Worm (Caenorhabditis elegans): ENCODE measurements around the gene K02D10.8.

K02D10.8 gene

ce11 chrIII:8791235-8791634 lies 5.1 kb downstream of the K02D10.8 start, which contains the start of the genes zfp-1 and F54F2.14:
Gene zfp-1 (plus strand): TSS chrIII:8791535.
Gene F54F2.14 (plus strand): TSS chrIII:8791546.
- TF ChIP-seq spr-3 (GFP tag; optimal IDR thresholded peaks at IDR 0.05) (no peak), daf-19 (GFP tag; conservative IDR thresholded peaks at IDR 0.05) (no peak), nhr-28 (tag; optimal IDR thresholded peaks at IDR 0.05) (no peak), duxl-1 (tag; optimal IDR thresholded peaks at IDR 0.05; ENCODE audit: poor library complexity) (no peak), madf-9 (GFP tag; conservative IDR thresholded peaks at IDR 0.05) (no peak), tag-97 (GFP tag; IDR thresholded peaks at IDR 0.05) (no peak), nhr-102 (tag; optimal IDR thresholded peaks at IDR 0.05) (no peak), lin-13 (GFP tag; optimal IDR thresholded peaks at IDR 0.05) (no peak)

- TF ChIP-seq spr-1 (tag; optimal IDR thresholded peaks at IDR 0.05) (no peak), F26F4.8 (GFP tag; conservative IDR thresholded peaks at IDR 0.05) (no peak), unc-62 (GFP tag; optimal IDR thresholded peaks at IDR 0.05 in 1 of 2) (peak in 1 of 2 experiments; percentile 69), unc-62 (tag; optimal IDR thresholded peaks at IDR 0.05) (no peak), daf-12 (tag; optimal IDR thresholded peaks at IDR 0.05) (no peak)
These were observed 6.1 kb downstream of the K02D10.8 start, which contains the start of gene ztf-1 for ce11 chrIII:8792251-8792650. Gene ztf-1 (minus strand): TSS chrIII:8792351.

ce11 chrIII:8794793-8795192 lies 8.6 kb downstream of the K02D10.8 start:
- peak; percentile 62 for TF ChIP-seq pqm-1 (tag; optimal IDR thresholded peaks at IDR 0.05)
- TF ChIP-seq pha-4 (GFP tag; IDR thresholded peaks at IDR 0.05) = peak; percentile 58; the same call in 1 of the 2 replicates
- peak; percentile 91 for TF ChIP-seq pha-4 (tag; optimal IDR thresholded peaks at IDR 0.05)
- no peak for TF ChIP-seq attf-4 (tag; optimal IDR thresholded peaks at IDR 0.05)
- no peak for TF ChIP-seq Y5F2A.4 (GFP tag; optimal IDR thresholded peaks at IDR 0.05)
- peak; percentile 12 for TF ChIP-seq nhr-77 (tag; optimal IDR thresholded peaks at IDR 0.05)
- TF ChIP-seq fos-1 (tag; optimal IDR thresholded peaks at IDR 0.05) = no peak
- TF ChIP-seq saeg-2 (GFP tag; IDR thresholded peaks at IDR 0.05) = no peak
- TF ChIP-seq ama-1 (optimal IDR thresholded peaks at IDR 0.05) = no peak
- no peak for TF ChIP-seq zip-11 (GFP tag; IDR thresholded peaks at IDR 0.05)
- peak; percentile 76 for TF ChIP-seq mes-2 (tag; optimal IDR thresholded peaks at IDR 0.05; ENCODE audit: poor library complexity, severe bottlenecking)
- TF ChIP-seq ztf-11 (tag; optimal IDR thresholded peaks at IDR 0.05) = no peak
- peak; percentile 25 for TF ChIP-seq lin-13 (GFP tag; optimal IDR thresholded peaks at IDR 0.05)
- peak; percentile 79 for TF ChIP-seq hlh-30 (tag; optimal IDR thresholded peaks at IDR 0.05; ENCODE audit: insufficient read depth)
- no peak for TF ChIP-seq ceh-82 (tag; optimal IDR thresholded peaks at IDR 0.05)
- no peak for TF ChIP-seq F49E8.2 (tag; optimal IDR thresholded peaks at IDR 0.05; ENCODE audit: borderline replicate concordance)
- TF ChIP-seq tag-97 (GFP tag; IDR thresholded peaks at IDR 0.05) = no peak
- TF ChIP-seq ctbp-1 (GFP tag; IDR thresholded peaks at IDR 0.05) = peak; percentile 71; the same call in 1 of the 2 replicates
- 0 out of 2 replicates have a peak, but pooled peaks have one; percentile 8 for TF ChIP-seq php-3 (GFP tag; IDR thresholded peaks at IDR 0.05)
- no peak for TF ChIP-seq Y48G9A.11 (GFP tag; IDR thresholded peaks at IDR 0.05)
- peak; percentile 89 for TF ChIP-seq nhr-25 (tag; optimal IDR thresholded peaks at IDR 0.05; ENCODE audit: borderline replicate concordance, insufficient read depth)
- no peak for TF ChIP-seq ZK337.2 (GFP tag; IDR thresholded peaks at IDR 0.05)
- 0 out of 2 replicates have a peak, but pooled peaks have one; percentile 57 for TF ChIP-seq zfp-3 (GFP tag; conservative IDR thresholded peaks at IDR 0.05)
- no peak for TF ChIP-seq lin-39 (tag; optimal IDR thresholded peaks at IDR 0.05)
- no peak for TF ChIP-seq Y105C5A.15 (GFP tag; IDR thresholded peaks at IDR 0.05)
- TF ChIP-seq skn-1 (tag; optimal IDR thresholded peaks at IDR 0.05) = no peak
- no peak for TF ChIP-seq daf-8 (GFP tag; IDR thresholded peaks at IDR 0.05)
- no peak for TF ChIP-seq ceh-28 (tag; optimal IDR thresholded peaks at IDR 0.05)
- TF ChIP-seq T20F7.1 (GFP tag; optimal IDR thresholded peaks at IDR 0.05) = peak; percentile 39
- no peak for TF ChIP-seq lin-29 (GFP tag; IDR thresholded peaks at IDR 0.05)
- TF ChIP-seq T26A8.4 (GFP tag; IDR thresholded peaks at IDR 0.05) = peak; percentile 85
- TF ChIP-seq F37D6.2 (tag; optimal IDR thresholded peaks at IDR 0.05) = no peak
- TF ChIP-seq arid-1 (GFP tag; conservative IDR thresholded peaks at IDR 0.05) = peak; percentile 69
- peak; percentile 48 for TF ChIP-seq nhr-102 (tag; optimal IDR thresholded peaks at IDR 0.05)
- peak; percentile 99 for TF ChIP-seq nhr-28 (tag; optimal IDR thresholded peaks at IDR 0.05)
- TF ChIP-seq lin-38 (GFP tag; IDR thresholded peaks at IDR 0.05) = peak; percentile 64
- no peak for TF ChIP-seq F44E2.7 (GFP tag; IDR thresholded peaks at IDR 0.05)
- peak; percentile 83 for TF ChIP-seq dmd-6 (GFP tag; IDR thresholded peaks at IDR 0.05)
- TF ChIP-seq nhr-48 (tag; optimal IDR thresholded peaks at IDR 0.05) = peak; percentile 2

Data from whole organism, L4 larva.